Worm (Caenorhabditis elegans) whole organism, L4 larva: Measurements from ENCODE around the gene F47B8.8.

Source experiments
- egl-27 ChIP-seq: sonication (generic microtip); optimal IDR thresholded peaks from 3 replicates; lab custom pipeline; 2017; ENCODE audit warnings: missing biosample characterization, missing genetic modification reagents, missing genetic modification characterization
- hlh-30 ChIP-seq: sonication (generic microtip); optimal IDR thresholded peaks from 2 replicates; lab custom pipeline; 2017; ENCODE audit warnings: antibody characterized with exemption, mild to moderate bottlenecking, missing genetic modification characterization, missing compliant biosample characterization; ENCODE audit not compliant: insufficient read depth
- lin-15B ChIP-seq: fragments of 150-350 bp; sonication (generic microtip); optimal IDR thresholded peaks from 3 replicates; lab custom pipeline; 2014; ENCODE audit warnings: missing biosample characterization, missing genetic modification characterization
- mxl-2 ChIP-seq: fragments of 200-800 bp; sonication (Bioruptor generic); conservative IDR thresholded peaks from 2 replicates; pipeline ENCODE4 v1.3.6; 2022; ENCODE audit warnings: missing genetic modification reagents, missing genetic modification characterization, missing compliant biosample characterization
- snpc-4 ChIP-seq: fragments of 150-350 bp; optimal IDR thresholded peaks from 2 replicates; lab custom pipeline; 2014; ENCODE audit warnings: missing biosample characterization, missing genetic modification characterization
- zag-1 ChIP-seq: fragments of 150-350 bp; optimal IDR thresholded peaks from 2 replicates; lab custom pipeline; 2014; ENCODE audit warnings: missing biosample characterization, missing genetic modification characterization

DNA sequence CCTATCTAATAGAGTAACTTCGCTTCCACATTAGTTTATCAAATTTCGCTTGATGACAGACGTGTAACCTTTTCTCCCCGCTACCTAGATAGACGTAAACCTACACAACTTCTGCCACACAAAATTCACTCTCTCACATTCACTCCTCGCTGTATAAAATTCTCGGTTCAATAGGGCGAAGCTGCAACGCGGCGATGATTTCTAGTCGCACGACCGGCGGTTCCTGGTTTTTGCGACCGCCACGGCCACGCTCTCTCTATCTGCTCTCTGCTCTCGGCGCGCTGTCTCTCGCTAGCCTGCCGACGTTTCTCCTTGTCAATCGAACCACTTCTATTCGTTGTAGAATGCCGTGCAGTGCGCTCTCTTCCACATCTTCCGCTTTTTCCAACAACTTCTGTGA lies 19.4 kb downstream of the F47B8.8 start:
- TF ChIP-seq zag-1 (tag; lab: Kevin White, UChicago) (no peak), snpc-4 (tag; lab: Kevin White, UChicago) (no peak), hlh-30 (peak; percentile 67), mxl-2 (no peak), egl-27 (tag; lab: Kevin White, UChicago) (no peak), lin-15B (tag; lab: Kevin White, UChicago) (no peak)
